Fruit fly (Drosophila melanogaster) whole organism, embryonic: Measurements from ENCODE around the gene CG42820.
A peak's percentile ranks its signal among the peaks of the same experiment; 100 is the strongest.

ENCODE experiments used
- Antp ChIP-seq: fragments of 200-800 bp; sonication (Bioruptor generic); optimal IDR thresholded peaks from 3 replicates; lab custom pipeline; 2016; ENCODE audit warnings: missing biosample characterization, missing genetic modification characterization
- CG10267 ChIP-seq: fragments of 200-800 bp; sonication (Bioruptor generic); optimal IDR thresholded peaks from 2 replicates; lab custom pipeline; 2018; ENCODE audit warnings: missing biosample characterization, mild to moderate bottlenecking, missing genetic modification characterization, moderate library complexity
- CG10462 ChIP-seq: fragments of 200-800 bp; sonication (Bioruptor generic); optimal IDR thresholded peaks from 2 replicates; lab custom pipeline; 2016; ENCODE audit warnings: missing biosample characterization, missing genetic modification characterization
- CG16815 ChIP-seq: fragments of 200-800 bp; sonication (Bioruptor generic); optimal IDR thresholded peaks from 3 replicates; lab custom pipeline; 2017; ENCODE audit warnings: missing biosample characterization, mild to moderate bottlenecking, missing genetic modification characterization
- CG16863 ChIP-seq: fragments of 200-800 bp; sonication (Bioruptor generic); optimal IDR thresholded peaks from 3 replicates; lab custom pipeline; 2016; ENCODE audit warnings: missing biosample characterization, missing genetic modification characterization
- CG2889 ChIP-seq: fragments of 200-800 bp; sonication (Bioruptor generic); IDR thresholded peaks from 3 replicates; pipeline ENCODE4 v1.3.6; 2022; ENCODE audit warnings: missing biosample characterization, missing genetic modification characterization
- CG32767 ChIP-seq: fragments of 200-800 bp; sonication (Bioruptor generic); IDR thresholded peaks from 2 replicates; pipeline ENCODE4 v1.3.6; 2022; ENCODE audit warnings: missing biosample characterization, missing genetic modification characterization
- CG4617 ChIP-seq: fragments of 200-800 bp; sonication (Bioruptor generic); optimal IDR thresholded peaks from 3 replicates; lab custom pipeline; 2016; ENCODE audit warnings: missing biosample characterization, missing genetic modification characterization, borderline replicate concordance
- CG6175 ChIP-seq: fragments of 200-800 bp; sonication (Bioruptor generic); IDR thresholded peaks from 3 replicates; pipeline ENCODE4 v1.3.6; 2022; ENCODE audit warnings: missing biosample characterization, missing genetic modification characterization
- CG6272 ChIP-seq: fragments of 200-800 bp; sonication (Bioruptor generic); IDR thresholded peaks from 2 replicates; pipeline ENCODE4 v1.3.6; 2022; ENCODE audit warnings: missing biosample characterization, missing genetic modification characterization
- CG6689 ChIP-seq: fragments of 200-800 bp; sonication (Bioruptor generic); IDR thresholded peaks from 2 replicates; pipeline ENCODE4 v1.3.6; 2022; ENCODE audit warnings: missing biosample characterization, missing genetic modification characterization
- CG7987 ChIP-seq: fragments of 200-800 bp; sonication (Bioruptor generic); optimal IDR thresholded peaks from 2 replicates; lab custom pipeline; 2018; ENCODE audit warnings: missing biosample characterization, mild to moderate bottlenecking, missing genetic modification characterization, moderate library complexity
- CG8765 ChIP-seq: fragments of 200-800 bp; sonication (Bioruptor generic); IDR thresholded peaks from 2 replicates; pipeline ENCODE4 v1.3.6; 2022; ENCODE audit warnings: missing biosample characterization, missing genetic modification characterization
- CG9817 ChIP-seq: fragments of 200-800 bp; sonication (Bioruptor generic); optimal IDR thresholded peaks from 2 replicates; lab custom pipeline; 2018; ENCODE audit warnings: missing biosample characterization, mild to moderate bottlenecking, missing genetic modification characterization, moderate library complexity
- CkIIα-i1 ChIP-seq: fragments of 200-800 bp; sonication (Bioruptor generic); IDR thresholded peaks from 2 replicates; pipeline ENCODE4 v1.3.6; 2022; ENCODE audit warnings: missing biosample characterization, missing genetic modification characterization
- CoRest ChIP-seq: fragments of 200-800 bp; sonication (Bioruptor generic); optimal IDR thresholded peaks from 3 replicates; lab custom pipeline; 2018; ENCODE audit warnings: missing biosample characterization, mild to moderate bottlenecking, missing genetic modification characterization, moderate library complexity
- D19A ChIP-seq: fragments of 200-800 bp; optimal IDR thresholded peaks from 3 replicates; lab custom pipeline; 2019; ENCODE audit warnings: missing biosample characterization, mild to moderate bottlenecking, missing genetic modification characterization, moderate library complexity
- Dbx ChIP-seq: fragments of 200-800 bp; sonication (Bioruptor generic); IDR thresholded peaks from 3 replicates; pipeline ENCODE4 v1.3.6; 2022; ENCODE audit warnings: missing biosample characterization, missing genetic modification characterization
- Dip2 ChIP-seq: fragments of 200-800 bp; sonication (Bioruptor generic); IDR thresholded peaks from 2 replicates; pipeline ENCODE4 v1.3.6; 2022; ENCODE audit warnings: missing biosample characterization, missing genetic modification characterization
- Doc2 ChIP-seq: fragments of 200-800 bp; sonication (Bioruptor generic); IDR thresholded peaks from 2 replicates; pipeline ENCODE4 v1.3.6; 2022; ENCODE audit warnings: missing biosample characterization, missing genetic modification characterization
- Fer1 ChIP-seq: fragments of 200-800 bp; sonication (Bioruptor generic); optimal IDR thresholded peaks from 2 replicates; lab custom pipeline; 2017; ENCODE audit warnings: missing biosample characterization, mild to moderate bottlenecking, missing genetic modification characterization
- Gug ChIP-seq: fragments of 200-800 bp; sonication (Bioruptor generic); IDR thresholded peaks from 4 replicates; pipeline ENCODE4 v1.3.6; 2022; ENCODE audit warnings: missing biosample characterization, missing genetic modification characterization
- HHEX ChIP-seq: fragments of 200-800 bp; sonication (Bioruptor generic); optimal IDR thresholded peaks from 3 replicates; lab custom pipeline; 2017; ENCODE audit warnings: missing biosample characterization, mild to moderate bottlenecking, missing genetic modification characterization, missing genetic modification reagents
- HLH4C ChIP-seq: fragments of 200-800 bp; sonication (Bioruptor generic); IDR thresholded peaks from 3 replicates; pipeline ENCODE4 v1.3.6; 2022; ENCODE audit warnings: missing biosample characterization, missing genetic modification characterization; ENCODE audit not compliant: partially characterized antibody
- MESR4 ChIP-seq: fragments of 200-800 bp; sonication (Bioruptor generic); optimal IDR thresholded peaks from 2 replicates; lab custom pipeline; 2018; ENCODE audit warnings: missing biosample characterization, mild to moderate bottlenecking, missing genetic modification characterization, moderate library complexity
- Med ChIP-seq: fragments of 200-800 bp; sonication (Bioruptor generic); peaks from one replicate; lab custom pipeline; 2016; ENCODE audit warnings: missing biosample characterization, missing genetic modification characterization, mild to moderate bottlenecking, inconsistent platforms, moderate library complexity
- Stat92E ChIP-seq, 3 experiments: fragments of >200 bp in 2 of 3; fragments of 200-800 bp in 1 of 3; sonication (Bioruptor generic) in 1 of 3; optimal IDR thresholded peaks; 2 replicates each; lab custom pipeline; 2017 to 2019; ENCODE audit warnings: missing biosample characterization in 3 of 3, missing genetic modification characterization in 3 of 3, mild to moderate bottlenecking in 1 of 3, moderate library complexity in 1 of 3
- Usf ChIP-seq: fragments of 200-800 bp; sonication (Bioruptor generic); optimal IDR thresholded peaks from 2 replicates; lab custom pipeline; 2017; ENCODE audit warnings: missing genotype, missing biosample characterization, missing genetic modification characterization
- amos ChIP-seq: fragments of 200-800 bp; sonication (Bioruptor generic); IDR thresholded peaks from 2 replicates; pipeline ENCODE4 v1.3.6; 2022; ENCODE audit warnings: missing biosample characterization, missing genetic modification characterization; ENCODE audit not compliant: partially characterized antibody
- btn ChIP-seq: fragments of 200-800 bp; sonication (Bioruptor generic); optimal IDR thresholded peaks from 2 replicates; lab custom pipeline; 2016; ENCODE audit warnings: missing biosample characterization, missing genetic modification characterization
- croc ChIP-seq: fragments of 200-800 bp; sonication (Bioruptor generic); conservative IDR thresholded peaks from 3 replicates; pipeline ENCODE4 v1.3.6; 2022; ENCODE audit warnings: missing biosample characterization, missing genetic modification characterization
- dati ChIP-seq: fragments of 200-800 bp; sonication (Bioruptor generic); IDR thresholded peaks from 2 replicates; pipeline ENCODE4 v1.3.6; 2022; ENCODE audit warnings: missing biosample characterization, missing genetic modification characterization
- ems ChIP-seq: fragments of 200-800 bp; sonication (Bioruptor generic); optimal IDR thresholded peaks from 3 replicates; lab custom pipeline; 2016; ENCODE audit warnings: missing biosample characterization, missing genetic modification characterization
- en ChIP-seq: fragments of 200-800 bp; sonication (Bioruptor generic); optimal IDR thresholded peaks from 2 replicates; lab custom pipeline; 2016; ENCODE audit warnings: missing biosample characterization, missing genetic modification characterization
- fru ChIP-seq: fragments of >200 bp; optimal IDR thresholded peaks from 2 replicates; lab custom pipeline; 2017
- ftz-f1 ChIP-seq: fragments of 200-800 bp; sonication (Bioruptor generic); optimal IDR thresholded peaks from 2 replicates; lab custom pipeline; 2016; ENCODE audit warnings: missing biosample characterization, missing genetic modification characterization
- gcm ChIP-seq: fragments of 200-800 bp; sonication (Bioruptor generic); optimal IDR thresholded peaks from 2 replicates; lab custom pipeline; 2019; ENCODE audit warnings: missing biosample characterization, mild to moderate bottlenecking, missing genetic modification characterization, moderate library complexity
- inv ChIP-seq: fragments of 200-800 bp; sonication (Bioruptor generic); IDR thresholded peaks from 2 replicates; pipeline ENCODE4 v1.3.6; 2022; ENCODE audit warnings: missing biosample characterization, missing genetic modification characterization; ENCODE audit not compliant: partially characterized antibody
- lilli ChIP-seq: fragments of 200-800 bp; sonication (Bioruptor generic); optimal IDR thresholded peaks from 3 replicates; lab custom pipeline; 2016; ENCODE audit warnings: missing biosample characterization, missing genetic modification characterization
- lola ChIP-seq, 3 experiments: fragments of >200 bp in 2 of 3; fragments of 200-800 bp in 1 of 3; sonication (Bioruptor generic) in 1 of 3; optimal IDR thresholded peaks; 2 replicates each; lab custom pipeline; 2017 to 2019; ENCODE audit warnings: missing biosample characterization in 3 of 3, missing genetic modification characterization in 3 of 3, mild to moderate bottlenecking in 1 of 3, moderate library complexity in 1 of 3
- nerfin-2 ChIP-seq: fragments of 200-800 bp; sonication (Bioruptor generic); IDR thresholded peaks from 2 replicates; pipeline ENCODE4 v1.3.6; 2022; ENCODE audit warnings: missing biosample characterization, missing genetic modification characterization; ENCODE audit not compliant: partially characterized antibody
- nom ChIP-seq: fragments of 200-800 bp; sonication (Bioruptor generic); optimal IDR thresholded peaks from 2 replicates; lab custom pipeline; 2017; ENCODE audit warnings: missing biosample characterization, missing genetic modification characterization, mild to moderate bottlenecking, moderate library complexity, missing genetic modification reagents
- oc ChIP-seq: fragments of 200-800 bp; sonication (Bioruptor generic); optimal IDR thresholded peaks from 2 replicates; lab custom pipeline; 2018; ENCODE audit warnings: missing biosample characterization, mild to moderate bottlenecking, missing genetic modification characterization, moderate library complexity
- otp ChIP-seq: fragments of 200-800 bp; sonication (Bioruptor generic); IDR thresholded peaks from 3 replicates; pipeline ENCODE4, ENCODE4 v1.3.6; 2022; ENCODE audit warnings: missing biosample characterization, missing genetic modification characterization
- sens ChIP-seq: fragments of 200-800 bp; sonication (Bioruptor generic); peaks from one replicate; lab custom pipeline; 2016; ENCODE audit warnings: missing biosample characterization, missing genetic modification characterization
- slbo ChIP-seq: fragments of 200-800 bp; sonication (Bioruptor generic); IDR thresholded peaks from 2 replicates; pipeline ENCODE4 v1.3.6; 2022; ENCODE audit warnings: missing biosample characterization, missing genetic modification characterization
- sob ChIP-seq: fragments of 200-800 bp; sonication (Bioruptor generic); IDR thresholded peaks from 2 replicates; pipeline ENCODE4 v1.3.6; 2022; ENCODE audit warnings: missing biosample characterization, missing genetic modification characterization
- tgo ChIP-seq: fragments of 200-800 bp; sonication (Bioruptor generic); IDR thresholded peaks from 3 replicates; pipeline ENCODE4 v1.3.6; 2022; ENCODE audit warnings: missing biosample characterization, missing genetic modification characterization
- tup ChIP-seq: fragments of 200-800 bp; sonication (Bioruptor generic); optimal IDR thresholded peaks from 2 replicates; lab custom pipeline; 2016; ENCODE audit warnings: missing biosample characterization, mild to moderate bottlenecking, missing genetic modification characterization, moderate library complexity

Gene CG42820

dm6 chr2L:8364006-8364956, 27.9 kb downstream of the CG42820 start, which contains the start of the genes RpS13 and CSN8 (continued):
- peak; percentile 23; the same call in 2 of the 3 replicates for TF ChIP-seq Dbx (GFP tag; lab: Robert Waterston, UW)
- no peak for TF ChIP-seq CG16863 (GFP tag; lab: Kevin White, UChicago)
- peak; percentile 93 for TF ChIP-seq amos (GFP tag; lab: Robert Waterston, UW)
- peak; percentile 88 for TF ChIP-seq inv (GFP tag; lab: Robert Waterston, UW)
- TF ChIP-seq CG2889: no peak
- no peak for TF ChIP-seq lilli
- TF ChIP-seq fru (lab: Kevin White, UChicago): no peak
- no peak for TF ChIP-seq CG7987 (GFP tag; lab: Kevin White, UChicago)
- no peak for TF ChIP-seq Gug (GFP tag; lab: Robert Waterston, UW)
- peak; percentile 56 for TF ChIP-seq CG4617
- TF ChIP-seq CG10267 (tag; lab: Kevin White, UChicago): peak; percentile 63
- TF ChIP-seq CG6689 (GFP tag; lab: Robert Waterston, UW): no peak
- TF ChIP-seq CG32767 (GFP tag; lab: Robert Waterston, UW): 0 out of 2 replicates have a peak, but pooled peaks have one; percentile 17
- TF ChIP-seq Antp (GFP tag; lab: Kevin White, UChicago): no peak
- TF ChIP-seq otp (GFP tag; lab: Robert Waterston, UW): no peak
- TF ChIP-seq Doc2 (GFP tag; lab: Robert Waterston, UW): no peak
- peak; percentile 52 for TF ChIP-seq Fer1 (GFP tag; lab: Kevin White, UChicago)
- peak; percentile 92 for TF ChIP-seq HLH4C (GFP tag; lab: Robert Waterston, UW)
- peak; percentile 54; the same call in 1 of the 2 replicates for TF ChIP-seq sob (GFP tag; lab: Robert Waterston, UW)
- TF ChIP-seq CkIIα-i1 (GFP tag; lab: Robert Waterston, UW): no peak
- TF ChIP-seq CG9817 (tag; lab: Kevin White, UChicago): no peak
- no peak for TF ChIP-seq en
- TF ChIP-seq tgo (GFP tag; lab: Robert Waterston, UW): no peak
- no peak for TF ChIP-seq dati (GFP tag; lab: Robert Waterston, UW)
- no peak for TF ChIP-seq CG6175 (GFP tag; lab: Robert Waterston, UW)
- TF ChIP-seq CG8765: no peak
- TF ChIP-seq sens (GFP tag; lab: Kevin White, UChicago): peak; percentile 82
- no peak for TF ChIP-seq tup
- no peak for TF ChIP-seq HHEX (GFP tag; lab: Kevin White, UChicago)
- TF ChIP-seq slbo (GFP tag; lab: Robert Waterston, UW): no peak
- TF ChIP-seq Usf: no peak
- TF ChIP-seq btn: no peak
- no peak for TF ChIP-seq oc (tag; lab: Kevin White, UChicago)
- peak; percentile 32 for TF ChIP-seq nom (GFP tag; lab: Kevin White, UChicago)
- peak; percentile 17 for TF ChIP-seq CoRest
- TF ChIP-seq CG10462 (GFP tag; lab: Kevin White, UChicago): no peak
- no peak for TF ChIP-seq Stat92E (GFP tag; optimal IDR thresholded peaks at IDR 0.05; lab: Kevin White, UChicago)
- peak; percentile 61 for TF ChIP-seq Med (GFP tag; lab: Kevin White, UChicago)
- TF ChIP-seq D19A (tag; lab: Kevin White, UChicago): no peak
- peak in 1 of 3 experiments; percentile 6 for TF ChIP-seq lola (GFP tag; optimal IDR thresholded peaks at IDR 0.05; lab: Kevin White, UChicago)
- no peak for TF ChIP-seq ftz-f1
- no peak for TF ChIP-seq Dip2 (GFP tag; lab: Robert Waterston, UW)
- no peak for TF ChIP-seq croc
- no peak for TF ChIP-seq ems (GFP tag; lab: Kevin White, UChicago)
- TF ChIP-seq gcm (GFP tag; lab: Kevin White, UChicago): peak; percentile 3
- TF ChIP-seq nerfin-2 (GFP tag; lab: Robert Waterston, UW): peak; percentile 80
- TF ChIP-seq CG16815 (GFP tag; lab: Kevin White, UChicago): no peak
- TF ChIP-seq MESR4 (GFP tag; lab: Kevin White, UChicago): peak; percentile 97
- no peak for TF ChIP-seq CG6272 (GFP tag; lab: Robert Waterston, UW)
